Fruit fly (Drosophila melanogaster) whole organism, wandering third instar larva: Measurements from ENCODE around the gene Ugt303A1.

Source experiments
- Abd-B ChIP-seq: fragments of >200 bp; optimal IDR thresholded peaks from 2 replicates; lab custom pipeline; 2017; ENCODE audit warnings: missing biosample characterization, missing genetic modification characterization
- CrebA ChIP-seq: fragments of 200-800 bp; sonication (Bioruptor generic); optimal IDR thresholded peaks from 2 replicates; lab custom pipeline; 2016; ENCODE audit warnings: missing biosample characterization, mild to moderate bottlenecking, missing genetic modification characterization, borderline replicate concordance
- Dif ChIP-seq: fragments of 200-275, 200-300 bp; sonication (Bioruptor generic); optimal IDR thresholded peaks from 2 replicates; lab custom pipeline; 2018; ENCODE audit warnings: missing biosample characterization, missing genetic modification characterization; ENCODE audit not compliant: partially characterized antibody
- Myc ChIP-seq: fragments of >200 bp; optimal IDR thresholded peaks from 2 replicates; lab custom pipeline; 2017
- OdsH ChIP-seq: fragments of 200-800 bp; sonication (Bioruptor generic); optimal IDR thresholded peaks from 2 replicates; lab custom pipeline; 2016; ENCODE audit warnings: missing biosample characterization, mild to moderate bottlenecking, missing genetic modification characterization
- Sp1 ChIP-seq: fragments of 200-800 bp; sonication (Bioruptor generic); optimal IDR thresholded peaks from 3 replicates; lab custom pipeline; 2019; ENCODE audit warnings: missing biosample characterization, mild to moderate bottlenecking, missing genetic modification characterization, moderate library complexity
- br ChIP-seq: fragments of 200-800 bp; sonication (Bioruptor generic); optimal IDR thresholded peaks from 2 replicates; lab custom pipeline; 2016; ENCODE audit warnings: missing biosample characterization, missing genetic modification characterization
- dsf ChIP-seq: sonication (Bioruptor generic); optimal IDR thresholded peaks from 2 replicates; lab custom pipeline; 2016; ENCODE audit warnings: missing biosample characterization, missing genetic modification characterization, borderline replicate concordance
- ey ChIP-seq: fragments of 200-800 bp; sonication (Bioruptor generic); optimal IDR thresholded peaks from 2 replicates; lab custom pipeline; 2016; ENCODE audit warnings: missing biosample characterization, missing genetic modification characterization
- fru ChIP-seq: fragments of 200-800 bp; sonication (Bioruptor generic); optimal IDR thresholded peaks from 3 replicates; lab custom pipeline; 2016; ENCODE audit warnings: missing biosample characterization, mild to moderate bottlenecking, missing genetic modification characterization
- h ChIP-seq: fragments of 200-800 bp; sonication (Bioruptor generic); optimal IDR thresholded peaks from 3 replicates; lab custom pipeline; 2016; ENCODE audit warnings: missing biosample characterization, mild to moderate bottlenecking, missing genetic modification characterization
- lola ChIP-seq: fragments of >200 bp; optimal IDR thresholded peaks from 2 replicates; lab custom pipeline; 2017; ENCODE audit warnings: missing biosample characterization, missing genetic modification characterization
- psq ChIP-seq: fragments of 200-800 bp; sonication (Bioruptor generic); optimal IDR thresholded peaks from 3 replicates; lab custom pipeline; 2017; ENCODE audit warnings: missing biosample characterization, mild to moderate bottlenecking, missing genetic modification characterization, moderate library complexity

dm6 chr3R:11145135-11145534 is 30.2 kb upstream of the Ugt303A1 start, which contains the start of gene CheA86a:
- TF ChIP-seq Myc, result no peak
- TF ChIP-seq CrebA (GFP tag; lab: Kevin White, UChicago), result no peak
- TF ChIP-seq fru (GFP tag; lab: Kevin White, UChicago), result no peak
- TF ChIP-seq Sp1 (GFP tag; lab: Kevin White, UChicago), result no peak
- no peak for TF ChIP-seq h (GFP tag; lab: Kevin White, UChicago)
- TF ChIP-seq ey (GFP tag; lab: Kevin White, UChicago), result no peak
- TF ChIP-seq Abd-B (GFP tag; lab: Kevin White, UChicago), result no peak
- no peak for TF ChIP-seq lola (GFP tag; lab: Kevin White, UChicago)
- no peak for TF ChIP-seq br (GFP tag; lab: Kevin White, UChicago)
- TF ChIP-seq Dif (GFP tag; lab: Kevin White, UChicago), result no peak
- no peak for TF ChIP-seq dsf
- no peak for TF ChIP-seq OdsH (GFP tag; lab: Kevin White, UChicago)
- TF ChIP-seq psq (GFP tag; lab: Kevin White, UChicago), result no peak
